Worm (Caenorhabditis elegans) whole organism, mixed stage, embryonic: ENCODE measurements around the gene T09F5.10.

Source experiments
- M03D4.4 ChIP-seq: sonication (generic microtip); optimal IDR thresholded peaks from 2 replicates; lab custom pipeline; 2017; ENCODE audit warnings: mild to moderate bottlenecking, missing genetic modification characterization, missing compliant biosample characterization
- bed-3 ChIP-seq: fragments of 200-800 bp; sonication (Bioruptor generic); optimal IDR thresholded peaks from 3 replicates; lab custom pipeline; 2018; ENCODE audit warnings: mild to moderate bottlenecking, missing genetic modification characterization, moderate library complexity, missing compliant biosample characterization
- blmp-1 ChIP-seq: fragments of 150-350 bp; optimal IDR thresholded peaks from 2 replicates; lab custom pipeline; 2014; ENCODE audit warnings: missing biosample characterization, missing genetic modification characterization
- ceh-39 ChIP-seq: fragments of 150-350 bp; optimal IDR thresholded peaks from 2 replicates; lab custom pipeline; 2014; ENCODE audit warnings: missing biosample characterization, missing genetic modification characterization
- ceh-43 ChIP-seq: fragments of 200-800 bp; sonication (Bioruptor generic); optimal IDR thresholded peaks from 2 replicates; lab custom pipeline; 2018; ENCODE audit warnings: mild to moderate bottlenecking, missing genetic modification characterization, moderate library complexity, missing compliant biosample characterization
- ceh-83 ChIP-seq: fragments of 200-800 bp; sonication (Bioruptor generic); optimal IDR thresholded peaks from 2 replicates; lab custom pipeline; 2018; ENCODE audit warnings: mild to moderate bottlenecking, missing genetic modification characterization, missing compliant biosample characterization
- ces-1 ChIP-seq: fragments of 150-350 bp; optimal IDR thresholded peaks from 2 replicates; lab custom pipeline; 2014; ENCODE audit warnings: missing biosample characterization, missing genetic modification reagents, missing genetic modification characterization
- drap-1 ChIP-seq: fragments of 200-800 bp; sonication (Bioruptor generic); optimal IDR thresholded peaks from 3 replicates; lab custom pipeline; 2018; ENCODE audit warnings: mild to moderate bottlenecking, missing genetic modification characterization, missing compliant biosample characterization
- elt-1 ChIP-seq: sonication (generic microtip); optimal IDR thresholded peaks from 2 replicates; lab custom pipeline; 2017; ENCODE audit warnings: missing genetic modification characterization, mild to moderate bottlenecking, missing compliant biosample characterization, antibody characterized with exemption, moderate library complexity, borderline replicate concordance; ENCODE audit not compliant: insufficient read depth
- elt-3 ChIP-seq: fragments of 150-350 bp; optimal IDR thresholded peaks from 2 replicates; lab custom pipeline; 2014; ENCODE audit warnings: missing biosample characterization, missing genetic modification characterization
- flh-1 ChIP-seq: fragments of 200-800 bp; sonication (Bioruptor generic); optimal IDR thresholded peaks from 2 replicates; lab custom pipeline; 2018; ENCODE audit warnings: mild to moderate bottlenecking, missing genetic modification characterization, moderate library complexity, missing compliant biosample characterization
- ham-2 ChIP-seq: fragments of 200-800 bp; sonication (Bioruptor generic); optimal IDR thresholded peaks from 2 replicates; lab custom pipeline; 2018; ENCODE audit warnings: mild to moderate bottlenecking, missing genetic modification characterization, missing compliant biosample characterization
- hlh-1 ChIP-seq: fragments of 150-350 bp; optimal IDR thresholded peaks from 2 replicates; lab custom pipeline; 2014; ENCODE audit warnings: missing biosample characterization, missing genetic modification reagents, missing genetic modification characterization
- lin-32 ChIP-seq: fragments of 200-800 bp; sonication (Bioruptor generic); optimal IDR thresholded peaks from 2 replicates; lab custom pipeline; 2018; ENCODE audit warnings: mild to moderate bottlenecking, missing genetic modification characterization, missing compliant biosample characterization
- lsy-2 ChIP-seq: fragments of 150-350 bp; optimal IDR thresholded peaks from 2 replicates; lab custom pipeline; 2014; ENCODE audit warnings: missing biosample characterization, missing genetic modification characterization
- mab-5 ChIP-seq: fragments of 150-350 bp; optimal IDR thresholded peaks from 2 replicates; lab custom pipeline; 2014; ENCODE audit warnings: missing biosample characterization, missing genetic modification characterization
- mep-1 ChIP-seq: fragments of 150-350 bp; optimal IDR thresholded peaks from 2 replicates; lab custom pipeline; 2017; ENCODE audit warnings: missing biosample characterization, missing genetic modification reagents, missing genetic modification characterization, inconsistent platforms
- mls-2 ChIP-seq: sonication (generic microtip); optimal IDR thresholded peaks from 2 replicates; lab custom pipeline; 2016; ENCODE audit warnings: mild to moderate bottlenecking, missing genetic modification characterization, moderate library complexity, missing compliant biosample characterization
- nhr-12 ChIP-seq: fragments of 150-350 bp; optimal IDR thresholded peaks from 2 replicates; lab custom pipeline; 2014; ENCODE audit warnings: missing biosample characterization, missing genetic modification characterization
- nhr-2 ChIP-seq: fragments of 150-350 bp; optimal IDR thresholded peaks from 2 replicates; lab custom pipeline; 2014; ENCODE audit warnings: missing biosample characterization, missing genetic modification characterization
- nhr-28 ChIP-seq: fragments of 150-350 bp; optimal IDR thresholded peaks from 2 replicates; lab custom pipeline; 2014; ENCODE audit warnings: missing biosample characterization, missing genetic modification characterization
- nhr-76 ChIP-seq: sonication (generic microtip); optimal IDR thresholded peaks from 2 replicates; lab custom pipeline; 2017; ENCODE audit warnings: missing biosample characterization, missing genetic modification characterization
- pha-4 ChIP-seq: fragments of 150-350 bp; optimal IDR thresholded peaks from 2 replicates; lab custom pipeline; 2018; ENCODE audit warnings: missing biosample characterization, missing genetic modification reagents, missing genetic modification characterization
- sem-2 ChIP-seq: fragments of 200-800 bp; sonication (Bioruptor generic); optimal IDR thresholded peaks from 2 replicates; lab custom pipeline; 2018; ENCODE audit warnings: mild to moderate bottlenecking, missing genetic modification characterization, missing compliant biosample characterization
- tbx-8 ChIP-seq: fragments of 200-800 bp; sonication (Bioruptor generic); optimal IDR thresholded peaks from 2 replicates; lab custom pipeline; 2018; ENCODE audit warnings: mild to moderate bottlenecking, missing genetic modification characterization, moderate library complexity, missing compliant biosample characterization
- unc-120 ChIP-seq: sonication (generic microtip); optimal IDR thresholded peaks from 2 replicates; lab custom pipeline; 2017; ENCODE audit warnings: missing genetic modification characterization, missing compliant biosample characterization; ENCODE audit not compliant: poor library complexity, severe bottlenecking
- unc-39 ChIP-seq: fragments of 150-350 bp; optimal IDR thresholded peaks from 2 replicates; lab custom pipeline; 2014; ENCODE audit warnings: missing biosample characterization, missing genetic modification characterization
- unc-62 ChIP-seq: fragments of 150-350 bp; optimal IDR thresholded peaks from 2 replicates; lab custom pipeline; 2014; ENCODE audit warnings: missing biosample characterization, missing genetic modification reagents, missing genetic modification characterization
- zip-8 ChIP-seq: fragments of 150-350 bp; optimal IDR thresholded peaks from 2 replicates; lab custom pipeline; 2014; ENCODE audit warnings: missing biosample characterization, missing genetic modification characterization
- ztf-11 ChIP-seq: fragments of 150-350 bp; optimal IDR thresholded peaks from 2 replicates; lab custom pipeline; 2014; ENCODE audit warnings: missing biosample characterization, missing genetic modification characterization

T09F5.10 gene

ce11 chrV:15175459-15175858 is 4.4 kb upstream of the T09F5.10 start, which contains the start of gene clec-47:
Gene clec-47, plus strand, starts transcription at chrV:15175759.
- no peak for TF ChIP-seq flh-1
- no peak for TF ChIP-seq drap-1
- TF ChIP-seq hlh-1 (tag; lab: Kevin White, UChicago) = no peak
- no peak for TF ChIP-seq ham-2 (GFP tag; lab: Kevin White, UChicago)
- TF ChIP-seq tbx-8 (GFP tag; lab: Kevin White, UChicago) = no peak
- TF ChIP-seq nhr-76 (tag; lab: Kevin White, UChicago) = no peak

- no peak for TF ChIP-seq nhr-12
- TF ChIP-seq nhr-76 (tag; lab: Kevin White, UChicago) = no peak
- TF ChIP-seq elt-3 (tag; lab: Kevin White, UChicago) = no peak
- TF ChIP-seq nhr-28 (tag; lab: Kevin White, UChicago) = no peak
- TF ChIP-seq unc-62 = no peak
- TF ChIP-seq unc-39 (tag; lab: Kevin White, UChicago) = no peak
- TF ChIP-seq sem-2 (GFP tag; lab: Kevin White, UChicago) = no peak
- TF ChIP-seq ham-2 (GFP tag; lab: Kevin White, UChicago) = no peak
- TF ChIP-seq unc-120 (tag; lab: Kevin White, UChicago) = no peak
- TF ChIP-seq tbx-8 (GFP tag; lab: Kevin White, UChicago) = no peak
- TF ChIP-seq mls-2 = no peak
- TF ChIP-seq lsy-2 (tag; lab: Kevin White, UChicago) = no peak
- TF ChIP-seq M03D4.4 (tag; lab: Kevin White, UChicago) = no peak
- no peak for TF ChIP-seq mab-5 (tag; lab: Kevin White, UChicago)
- no peak for TF ChIP-seq ceh-83
- TF ChIP-seq flh-1 = no peak
- TF ChIP-seq ceh-43 (GFP tag; lab: Kevin White, UChicago) = no peak
- no peak for TF ChIP-seq elt-1 (tag; lab: Kevin White, UChicago)
- no peak for TF ChIP-seq blmp-1 (tag; lab: Kevin White, UChicago)
- no peak for TF ChIP-seq ces-1 (GFP tag; lab: Kevin White, UChicago)
Observed at ce11 chrV:15181899-15182298, 2.0 kb downstream of the T09F5.10 start.

ce11 chrV:15182407-15182806 is 2.5 kb downstream of the T09F5.10 start, which contains the start of gene fbxa-84:
Gene fbxa-84, plus strand, starts transcription at chrV:15182440.
- TF ChIP-seq pha-4 (tag; lab: Kevin White, UChicago) = no peak
- no peak for TF ChIP-seq elt-1 (tag; lab: Kevin White, UChicago)
- no peak for TF ChIP-seq unc-62
- no peak for TF ChIP-seq nhr-76 (tag; lab: Kevin White, UChicago)
- no peak for TF ChIP-seq nhr-12
- no peak for TF ChIP-seq ceh-43 (GFP tag; lab: Kevin White, UChicago)
- no peak for TF ChIP-seq nhr-28 (tag; lab: Kevin White, UChicago)
- TF ChIP-seq lin-32 (GFP tag; lab: Kevin White, UChicago) = no peak
- no peak for TF ChIP-seq ceh-83
- TF ChIP-seq ces-1 (GFP tag; lab: Kevin White, UChicago) = no peak
- no peak for TF ChIP-seq nhr-2 (tag; lab: Kevin White, UChicago)
- no peak for TF ChIP-seq ceh-39 (tag; lab: Kevin White, UChicago)
- no peak for TF ChIP-seq lsy-2 (tag; lab: Kevin White, UChicago)

ce11 chrV:15184097-15185040 is 4.5 kb downstream of the T09F5.10 start, which contains the start of gene Y75B12B.1:
Gene Y75B12B.1, plus strand, starts transcription at chrV:15184699.
- TF ChIP-seq sem-2 (GFP tag; lab: Kevin White, UChicago) (no peak), unc-120 (tag; lab: Kevin White, UChicago) (no peak), elt-1 (tag; lab: Kevin White, UChicago) (no peak), hlh-1 (tag; lab: Kevin White, UChicago) (no peak), bed-3 (GFP tag; lab: Kevin White, UChicago) (no peak), M03D4.4 (tag; lab: Kevin White, UChicago) (no peak), unc-62 (no peak), ceh-39 (tag; lab: Kevin White, UChicago) (no peak), flh-1 (no peak), mep-1 (tag; lab: Kevin White, UChicago) (no peak), drap-1 (no peak), zip-8 (tag; lab: Kevin White, UChicago) (no peak), pha-4 (tag; lab: Kevin White, UChicago) (no peak), ztf-11 (tag; lab: Kevin White, UChicago) (no peak), mls-2 (no peak), ceh-83 (no peak)
